Fruit fly (Drosophila melanogaster): ENCODE results near the gene CG7208.
A peak's percentile ranks its signal among the peaks of the same experiment; 100 is the strongest.

The CG7208 gene

dm6 chr3R:18168929-18169350 is 16.6 kb downstream of the CG7208 start (continued):
- TF ChIP-seq dysf (GFP tag; IDR thresholded peaks at IDR 0.05) (0 out of 3 replicates have a peak, but pooled peaks have one; percentile 46), vvl (GFP tag; IDR thresholded peaks at IDR 0.05) (no peak; the same call in 1 of the 2 replicates), bsh (GFP tag; optimal IDR thresholded peaks at IDR 0.05) (peak in 1 of 2 experiments; percentile 12), ken (GFP tag; IDR thresholded peaks at IDR 0.05) (no peak), CTCF (GFP tag; optimal IDR thresholded peaks at IDR 0.05) (no peak), CG8388 (GFP tag; optimal IDR thresholded peaks at IDR 0.05) (no peak), CG17829 (tag; optimal IDR thresholded peaks at IDR 0.05) (peak; percentile 20), CG2875 (GFP tag; optimal IDR thresholded peaks at IDR 0.05) (no peak), zf30C (GFP tag; optimal IDR thresholded peaks at IDR 0.05) (no peak), gem (tag; optimal IDR thresholded peaks at IDR 0.05) (peak; percentile 9), Mes4 (GFP tag; optimal IDR thresholded peaks at IDR 0.05) (no peak), CG10565 (GFP tag; optimal IDR thresholded peaks at IDR 0.05) (no peak), Sox102F (GFP tag; optimal IDR thresholded peaks at IDR 0.05) (no peak), grau (tag; optimal IDR thresholded peaks at IDR 0.05) (peak; percentile 71), pfk (GFP tag; optimal IDR thresholded peaks at IDR 0.05) (no peak), crc (GFP tag; optimal IDR thresholded peaks at IDR 0.05) (no peak), CG5953 (GFP tag; IDR thresholded peaks at IDR 0.05) (0 out of 2 replicates have a peak, but pooled peaks have one; percentile 5), btn (GFP tag; optimal IDR thresholded peaks at IDR 0.05) (no peak), unpg (GFP tag; optimal IDR thresholded peaks at IDR 0.05) (peak; percentile 9), ssp (GFP tag; IDR thresholded peaks at IDR 0.05) (no peak), caup (GFP tag; optimal IDR thresholded peaks at IDR 0.05; ENCODE audit: severe bottlenecking) (no peak), CG1603 (tag; optimal IDR thresholded peaks at IDR 0.05) (peak; percentile 38), NfI (GFP tag; optimal IDR thresholded peaks at IDR 0.05) (no peak), ATbp (GFP tag; optimal IDR thresholded peaks at IDR 0.05) (peak; percentile 11), CG31441 (GFP tag; IDR thresholded peaks at IDR 0.05) (no peak), Xbp1 (GFP tag; optimal IDR thresholded peaks at IDR 0.05) (peak; percentile 3), Hr39 (optimal IDR thresholded peaks at IDR 0.05) (no peak), mam (GFP tag; optimal IDR thresholded peaks at IDR 0.05) (no peak), Sry-β (GFP tag; optimal IDR thresholded peaks at IDR 0.05) (no peak), CoRest (tag; optimal IDR thresholded peaks at IDR 0.05) (peak; percentile 6), CG31388 (GFP tag; optimal IDR thresholded peaks at IDR 0.05) (no peak), CG9437 (GFP tag; optimal IDR thresholded peaks at IDR 0.05) (peak; percentile 37), pita (GFP tag; optimal IDR thresholded peaks at IDR 0.05) (no peak), dmrt99B (tag; optimal IDR thresholded peaks at IDR 0.05) (peak; percentile 26), CG30431 (GFP tag; optimal IDR thresholded peaks at IDR 0.05) (no peak), cg (GFP tag; optimal IDR thresholded peaks at IDR 0.05) (peak; percentile 34), CHES-1-like (GFP tag; optimal IDR thresholded peaks at IDR 0.05) (peak; percentile 18), CG11696 (GFP tag; IDR thresholded peaks at IDR 0.05) (peak; percentile 90), Med (GFP tag) (peak; percentile 75), Side (GFP tag; optimal IDR thresholded peaks at IDR 0.05) (peak; percentile 7), CG9727 (GFP tag; optimal IDR thresholded peaks at IDR 0.05) (no peak), hkb (optimal IDR thresholded peaks at IDR 0.05) (no peak), hkb (GFP tag; IDR thresholded peaks at IDR 0.05) (no peak), Gsc (GFP tag; IDR thresholded peaks at IDR 0.05) (no peak), Hsf (GFP tag; optimal IDR thresholded peaks at IDR 0.05) (peak; percentile 10), ap (GFP tag; IDR thresholded peaks at IDR 0.05) (no peak), CG9817 (tag; optimal IDR thresholded peaks at IDR 0.05) (no peak), zen (tag; optimal IDR thresholded peaks at IDR 0.05) (peak; percentile 48), Poxn (GFP tag; IDR thresholded peaks at IDR 0.05) (no peak), dpn (GFP tag; optimal IDR thresholded peaks at IDR 0.05) (peak in 1 of 2 experiments; percentile 35), CG7987 (GFP tag; optimal IDR thresholded peaks at IDR 0.05) (no peak), fu2 (GFP tag; optimal IDR thresholded peaks at IDR 0.05) (no peak)
